Fruit fly (Drosophila melanogaster): ENCODE results near the gene CG17350.

CG17350 gene

dm6 chr2L:19430343-19430742, 49.6 kb downstream of the CG17350 start, which contains the start of gene RtcB (continued):
- TF ChIP-seq prd (optimal IDR thresholded peaks at IDR 0.05) (no peak), prd (GFP tag; IDR thresholded peaks at IDR 0.05) (0 out of 3 replicates have a peak, but pooled peaks have one; percentile 13), MTF-1 (GFP tag; optimal IDR thresholded peaks at IDR 0.05; ENCODE audit: borderline replicate concordance) (no peak), gcm2 (GFP tag; optimal IDR thresholded peaks at IDR 0.05) (no peak), ro (GFP tag; IDR thresholded peaks at IDR 0.05) (no peak), CG10654 (GFP tag; optimal IDR thresholded peaks at IDR 0.05) (no peak), Awh (GFP tag; IDR thresholded peaks at IDR 0.05) (no peak), CG17359 (tag; optimal IDR thresholded peaks at IDR 0.05) (no peak), CG30403 (GFP tag; optimal IDR thresholded peaks at IDR 0.05) (no peak), ash1 (GFP tag; optimal IDR thresholded peaks at IDR 0.05) (no peak), gsb-n (tag; optimal IDR thresholded peaks at IDR 0.05) (no peak), CG13424 (tag; optimal IDR thresholded peaks at IDR 0.05) (no peak), BtbVII (GFP tag; optimal IDR thresholded peaks at IDR 0.05) (no peak), al (GFP tag; IDR thresholded peaks at IDR 0.05) (no peak), CG2199 (GFP tag; IDR thresholded peaks at IDR 0.05) (no peak), CG4730 (GFP tag; IDR thresholded peaks at IDR 0.05) (no peak), Bteb2 (GFP tag; optimal IDR thresholded peaks at IDR 0.05) (no peak), CG13123 (GFP tag; optimal IDR thresholded peaks at IDR 0.05) (no peak), amos (GFP tag; IDR thresholded peaks at IDR 0.05; ENCODE audit: partially characterized antibody) (peak; percentile 95), CG14860 (GFP tag; IDR thresholded peaks at IDR 0.05; ENCODE audit: partially characterized antibody) (peak; percentile 95), Xrp1 (GFP tag; IDR thresholded peaks at IDR 0.05) (peak; percentile 24; the same call in 1 of the 2 replicates), CG16779 (GFP tag; IDR thresholded peaks at IDR 0.05) (no peak), CG18011 (GFP tag; optimal IDR thresholded peaks at IDR 0.05) (no peak), gt (GFP tag; IDR thresholded peaks at IDR 0.05) (no peak), ERR (GFP tag; optimal IDR thresholded peaks at IDR 0.05) (no peak), YL-1 (GFP tag; optimal IDR thresholded peaks at IDR 0.05) (no peak), z (GFP tag; IDR thresholded peaks at IDR 0.05) (no peak), Chrac-16 (GFP tag; optimal IDR thresholded peaks at IDR 0.05) (no peak), CG14441 (GFP tag; IDR thresholded peaks at IDR 0.05) (no peak), Xbp1 (GFP tag; optimal IDR thresholded peaks at IDR 0.05) (no peak), CG10321 (GFP tag; IDR thresholded peaks at IDR 0.05) (no peak), CG10979 (tag; optimal IDR thresholded peaks at IDR 0.05) (no peak), CG17829 (tag; optimal IDR thresholded peaks at IDR 0.05) (peak; percentile 18), sima (GFP tag; optimal IDR thresholded peaks at IDR 0.05) (no peak), pita (GFP tag; optimal IDR thresholded peaks at IDR 0.05) (no peak), CG2712 (tag; optimal IDR thresholded peaks at IDR 0.05) (peak; percentile 9), CG1233 (GFP tag; optimal IDR thresholded peaks at IDR 0.05) (no peak), CG7786 (GFP tag; optimal IDR thresholded peaks at IDR 0.05) (no peak), CG17802 (tag; optimal IDR thresholded peaks at IDR 0.05) (peak; percentile 9), Dp (GFP tag; optimal IDR thresholded peaks at IDR 0.05) (peak; percentile 67), CG17568 (GFP tag; optimal IDR thresholded peaks at IDR 0.05) (no peak), Elba2 (GFP tag; optimal IDR thresholded peaks at IDR 0.05) (peak; percentile 46), D19B (GFP tag; optimal IDR thresholded peaks at IDR 0.05) (no peak), CG16863 (GFP tag; optimal IDR thresholded peaks at IDR 0.05) (no peak), repo (GFP tag; optimal IDR thresholded peaks at IDR 0.05) (no peak), chm (GFP tag; IDR thresholded peaks at IDR 0.05) (no peak), Ptx1 (GFP tag; IDR thresholded peaks at IDR 0.05) (no peak), CG1603 (tag; optimal IDR thresholded peaks at IDR 0.05) (peak; percentile 67), dimm (GFP tag; IDR thresholded peaks at IDR 0.05) (no peak), Sin3A (optimal IDR thresholded peaks at IDR 0.05) (peak; percentile 74), CG9876 (GFP tag; optimal IDR thresholded peaks at IDR 0.05) (no peak), ac (GFP tag; optimal IDR thresholded peaks at IDR 0.05) (no peak), CG6854 (GFP tag; optimal IDR thresholded peaks at IDR 0.05) (no peak)
